Worm (Caenorhabditis elegans): ENCODE measurements around the gene Y71G10AR.4.

Gene Y71G10AR.4

DNA sequence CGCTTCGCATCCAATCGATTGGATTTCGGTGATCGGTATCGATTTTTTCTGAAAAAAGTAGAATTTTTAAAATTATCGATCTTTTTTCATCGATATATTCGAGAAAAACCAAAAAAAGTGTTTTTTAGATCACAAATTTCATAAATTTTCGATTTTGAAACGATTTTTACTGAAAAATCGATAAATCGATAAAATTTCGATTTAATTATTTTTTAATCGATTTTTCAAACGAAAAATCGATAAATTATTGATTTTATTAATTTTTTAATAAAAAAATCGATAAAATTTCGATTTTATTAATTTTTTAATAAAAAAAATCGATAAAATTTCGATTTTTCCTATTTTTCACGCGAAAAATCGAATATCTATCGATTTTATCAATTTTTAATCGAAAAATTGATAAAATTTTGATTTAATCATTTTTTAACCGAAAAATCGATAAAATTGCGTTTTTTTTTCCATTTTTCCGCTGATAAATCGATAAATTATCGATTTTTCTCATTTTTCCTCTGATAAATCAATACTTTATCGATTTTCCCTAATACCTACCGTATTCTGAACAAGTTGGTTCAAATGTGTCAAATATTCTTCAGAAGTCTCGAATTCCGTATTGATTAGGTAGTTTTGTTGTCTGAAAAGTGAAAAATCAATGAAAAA lies 54.7 kb downstream of the Y71G10AR.4 start:
- TF ChIP-seq ama-1 (optimal IDR thresholded peaks at IDR 0.05) (no peak), pat-9 (tag; optimal IDR thresholded peaks at IDR 0.05) (no peak), dve-1 (tag; optimal IDR thresholded peaks at IDR 0.05) (no peak), nhr-232 (tag; optimal IDR thresholded peaks at IDR 0.05) (no peak), ceh-6 (GFP tag; optimal IDR thresholded peaks at IDR 0.05) (no peak), gmeb-2 (tag; optimal IDR thresholded peaks at IDR 0.05) (no peak), pha-4 (tag; optimal IDR thresholded peaks at IDR 0.05) (no peak), ceh-19 (GFP tag; optimal IDR thresholded peaks at IDR 0.05) (no peak), ref-2 (tag; optimal IDR thresholded peaks at IDR 0.05) (no peak), unc-86 (tag; optimal IDR thresholded peaks at IDR 0.05) (no peak), eyg-1 (tag; optimal IDR thresholded peaks at IDR 0.05) (no peak), F13H6.1 (tag; optimal IDR thresholded peaks at IDR 0.05) (no peak)

Measured in whole organism, late embryonic.